Fruit fly (Drosophila melanogaster): ENCODE data around the gene Blos3.

Gene Blos3

DNA sequence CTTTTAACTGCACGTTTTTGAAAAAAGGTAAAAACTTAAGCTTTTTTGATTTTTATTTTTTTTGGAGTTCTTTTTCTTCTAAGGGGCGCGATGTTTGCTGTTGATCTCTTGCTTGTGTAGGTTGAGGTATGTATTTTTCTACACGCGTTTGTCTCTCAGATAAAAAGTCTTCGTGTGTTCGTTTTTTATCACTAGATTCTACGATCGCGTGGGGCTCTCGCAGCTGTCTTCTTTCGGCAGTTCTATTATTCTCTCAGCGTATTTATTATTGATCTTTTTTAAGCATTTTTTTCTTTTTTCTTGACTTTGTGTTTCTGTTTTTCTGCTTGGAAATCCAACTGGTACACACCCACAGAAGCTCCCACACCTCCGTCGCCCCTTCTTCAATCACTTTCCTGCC is 25.1 kb downstream of the Blos3 start (continued):
- TF ChIP-seq CG14965 (GFP tag; optimal IDR thresholded peaks at IDR 0.05; ENCODE audit: borderline replicate concordance), result no peak
- TF ChIP-seq CG6854 (GFP tag; optimal IDR thresholded peaks at IDR 0.05), result no peak
- TF ChIP-seq eve (GFP tag; optimal IDR thresholded peaks at IDR 0.05), result no peak
- TF ChIP-seq CG11093 (GFP tag; IDR thresholded peaks at IDR 0.05), result no peak
- no peak for TF ChIP-seq bbx (GFP tag; IDR thresholded peaks at IDR 0.05; ENCODE audit: partially characterized antibody)
- no peak for TF ChIP-seq CG33557 (GFP tag; optimal IDR thresholded peaks at IDR 0.05)
- no peak for TF ChIP-seq gfzf (GFP tag; optimal IDR thresholded peaks at IDR 0.05)
- no peak for TF ChIP-seq hkb (optimal IDR thresholded peaks at IDR 0.05)
- TF ChIP-seq hkb (GFP tag; IDR thresholded peaks at IDR 0.05), result 0 out of 2 replicates have a peak, but pooled peaks have one; percentile 16
- no peak for TF ChIP-seq Hr3 (GFP tag; optimal IDR thresholded peaks at IDR 0.05)
- TF ChIP-seq CG14860 (GFP tag; IDR thresholded peaks at IDR 0.05; ENCODE audit: partially characterized antibody), result no peak
- TF ChIP-seq CG11247 (GFP tag; IDR thresholded peaks at IDR 0.05), result no peak
- TF ChIP-seq nau (GFP tag; optimal IDR thresholded peaks at IDR 0.05), result peak; percentile 35
- no peak for TF ChIP-seq insv (GFP tag; optimal IDR thresholded peaks at IDR 0.05)
- TF ChIP-seq amos (GFP tag; IDR thresholded peaks at IDR 0.05; ENCODE audit: partially characterized antibody), result no peak
- no peak for TF ChIP-seq knrl (GFP tag; IDR thresholded peaks at IDR 0.05; ENCODE audit: partially characterized antibody)
- TF ChIP-seq mld (GFP tag; IDR thresholded peaks at IDR 0.05; ENCODE audit: partially characterized antibody), result no peak
- no peak for TF ChIP-seq Mes4 (GFP tag; optimal IDR thresholded peaks at IDR 0.05)
- no peak for TF ChIP-seq MESR4 (GFP tag; optimal IDR thresholded peaks at IDR 0.05)
- TF ChIP-seq Dip3 (GFP tag; optimal IDR thresholded peaks at IDR 0.05), result no peak
- TF ChIP-seq Hey (tag; optimal IDR thresholded peaks at IDR 0.05), result no peak
- no peak for TF ChIP-seq CG9437 (GFP tag; optimal IDR thresholded peaks at IDR 0.05)
- TF ChIP-seq phol (tag; optimal IDR thresholded peaks at IDR 0.05), result no peak
- no peak for TF ChIP-seq vnd (GFP tag; IDR thresholded peaks at IDR 0.05; ENCODE audit: partially characterized antibody)
- peak; percentile 71 for TF ChIP-seq CG34376 (GFP tag; optimal IDR thresholded peaks at IDR 0.05)
- peak; percentile 31 for TF ChIP-seq BtbVII (GFP tag; optimal IDR thresholded peaks at IDR 0.05)
- no peak for TF ChIP-seq CG10267 (tag; optimal IDR thresholded peaks at IDR 0.05)
- no peak for TF ChIP-seq fd3F (GFP tag; optimal IDR thresholded peaks at IDR 0.05)
- TF ChIP-seq cwo (GFP tag; optimal IDR thresholded peaks at IDR 0.05), result peak; percentile 70
- TF ChIP-seq usp (GFP tag; optimal IDR thresholded peaks at IDR 0.05), result no peak
- no peak for TF ChIP-seq CG7556 (GFP tag; optimal IDR thresholded peaks at IDR 0.05)
- TF ChIP-seq bab2 (GFP tag; optimal IDR thresholded peaks at IDR 0.05), result no peak
- no peak for TF ChIP-seq dysf (GFP tag; IDR thresholded peaks at IDR 0.05)
- peak in 1 of 2 experiments; percentile 41 for TF ChIP-seq Trl (optimal IDR thresholded peaks at IDR 0.05)
- TF ChIP-seq Trl (GFP tag; optimal IDR thresholded peaks at IDR 0.05), result no peak
- TF ChIP-seq CG6765 (GFP tag; optimal IDR thresholded peaks at IDR 0.05), result no peak
- no peak for TF ChIP-seq sob (GFP tag; IDR thresholded peaks at IDR 0.05)
- no peak for TF ChIP-seq CG14441 (GFP tag; IDR thresholded peaks at IDR 0.05)
- TF ChIP-seq CG15269 (tag; optimal IDR thresholded peaks at IDR 0.05), result peak; percentile 5
- TF ChIP-seq Antp (GFP tag; optimal IDR thresholded peaks at IDR 0.05), result no peak
- TF ChIP-seq E2f1 (GFP tag; IDR thresholded peaks at IDR 0.05), result no peak
- no peak for TF ChIP-seq CG10366 (GFP tag; IDR thresholded peaks at IDR 0.05)
- no peak for TF ChIP-seq salm (tag; optimal IDR thresholded peaks at IDR 0.05)
- TF ChIP-seq Rx (GFP tag; IDR thresholded peaks at IDR 0.05), result no peak
- no peak for TF ChIP-seq crp (GFP tag; optimal IDR thresholded peaks at IDR 0.05)
- TF ChIP-seq CG7928 (GFP tag; optimal IDR thresholded peaks at IDR 0.05), result no peak
- no peak for TF ChIP-seq CG1602 (GFP tag; optimal IDR thresholded peaks at IDR 0.05)
- no peak for TF ChIP-seq CG11085 (GFP tag; IDR thresholded peaks at IDR 0.05)
- TF ChIP-seq zfh1 (GFP tag; IDR thresholded peaks at IDR 0.05), result no peak
- no peak for TF ChIP-seq CG7963 (GFP tag; IDR thresholded peaks at IDR 0.05; ENCODE audit: partially characterized antibody)
- TF ChIP-seq TFAM (GFP tag; optimal IDR thresholded peaks at IDR 0.05), result no peak
- no peak for TF ChIP-seq dimm (GFP tag; IDR thresholded peaks at IDR 0.05)
